Worm (Caenorhabditis elegans): ENCODE data around the gene T01C3.3.

ce11 chrV:14993620-14994019, 1.1 kb upstream of the T01C3.3 start, which contains the start of gene fil-1:
- TF ChIP-seq sptf-1 (tag; optimal IDR thresholded peaks at IDR 0.05) (no peak), nhr-237 (tag; optimal IDR thresholded peaks at IDR 0.05) (no peak), snpc-4 (tag; optimal IDR thresholded peaks at IDR 0.05) (no peak), nhr-28 (tag; optimal IDR thresholded peaks at IDR 0.05) (no peak), mab-5 (tag; optimal IDR thresholded peaks at IDR 0.05) (no peak)
